Worm (Caenorhabditis elegans): ENCODE measurements around the gene B0285.6.
A peak's percentile ranks its signal among the peaks of the same experiment; 100 is the strongest.

The B0285.6 gene

ce11 chrIII:4323120-4323519, 26.8 kb upstream of the B0285.6 start (continued):
- no peak for TF ChIP-seq fos-1 (tag; optimal IDR thresholded peaks at IDR 0.05)
- TF ChIP-seq daf-12 (tag; optimal IDR thresholded peaks at IDR 0.05), result no peak
- no peak for TF ChIP-seq zip-2 (tag; optimal IDR thresholded peaks at IDR 0.05)
- no peak for TF ChIP-seq lin-13 (GFP tag; optimal IDR thresholded peaks at IDR 0.05)
- TF ChIP-seq attf-4 (tag; optimal IDR thresholded peaks at IDR 0.05), result no peak
- no peak for TF ChIP-seq R02D3.7 (tag; optimal IDR thresholded peaks at IDR 0.05)
- TF ChIP-seq sdz-12 (GFP tag; optimal IDR thresholded peaks at IDR 0.05), result no peak
- TF ChIP-seq ceh-44 (GFP tag; IDR thresholded peaks at IDR 0.05), result no peak
- no peak for TF ChIP-seq Y5F2A.4 (GFP tag; optimal IDR thresholded peaks at IDR 0.05)
- TF ChIP-seq egl-43 (GFP tag; IDR thresholded peaks at IDR 0.05), result no peak
- TF ChIP-seq lsy-2 (tag; optimal IDR thresholded peaks at IDR 0.05), result peak in 1 of 2 experiments; percentile 41
- no peak for TF ChIP-seq nhr-76 (tag; optimal IDR thresholded peaks at IDR 0.05)
- TF ChIP-seq spr-3 (GFP tag; optimal IDR thresholded peaks at IDR 0.05), result no peak
- peak; percentile 14 for TF ChIP-seq nhr-11 (tag; optimal IDR thresholded peaks at IDR 0.05)
- peak; percentile 23 for TF ChIP-seq mep-1 (tag; optimal IDR thresholded peaks at IDR 0.05)
- TF ChIP-seq vab-7 (GFP tag; IDR thresholded peaks at IDR 0.05), result 0 out of 2 replicates have a peak, but pooled peaks have one; percentile 26
- no peak for TF ChIP-seq ZK337.2 (GFP tag; IDR thresholded peaks at IDR 0.05)
- TF ChIP-seq ceh-62 (tag; optimal IDR thresholded peaks at IDR 0.05), result no peak

DNA sequence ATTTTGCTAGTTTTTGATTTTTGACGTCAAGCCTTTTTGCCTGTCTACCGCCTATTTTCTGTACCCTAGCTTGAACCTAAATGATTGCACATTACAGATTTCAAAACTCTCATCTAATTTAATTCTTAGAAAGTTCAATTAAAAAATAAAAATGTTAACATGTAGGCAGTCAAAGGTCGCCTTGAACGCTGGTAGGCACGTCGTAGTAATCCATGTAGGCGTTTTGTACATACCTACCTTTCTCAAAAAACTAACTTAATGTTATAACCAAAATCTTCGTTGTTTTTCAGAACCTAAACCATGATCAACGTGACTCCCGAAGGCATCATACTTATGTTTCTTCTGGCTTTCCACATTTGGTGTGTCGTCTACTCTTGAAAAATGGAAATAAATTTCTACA, 26.0 kb upstream of the B0285.6 start, which contains the start of gene H38K22.9:
TSS of gene H38K22.9 (plus strand) at position 301 of the 400 bp plus-strand sequence.
- TF ChIP-seq egl-43 (GFP tag; IDR thresholded peaks at IDR 0.05) (no peak), D1046.2 (GFP tag; IDR thresholded peaks at IDR 0.05) (no peak), fkh-10 (GFP tag; optimal IDR thresholded peaks at IDR 0.05) (no peak), nhr-41 (GFP tag; IDR thresholded peaks at IDR 0.05) (no peak), skn-1 (tag; optimal IDR thresholded peaks at IDR 0.05) (no peak), Y105C5A.15 (GFP tag; IDR thresholded peaks at IDR 0.05) (no peak), Y48G9A.11 (GFP tag; IDR thresholded peaks at IDR 0.05) (no peak), ceh-44 (GFP tag; IDR thresholded peaks at IDR 0.05) (no peak)

ce11 chrIII:4328208-4328987, 21.5 kb upstream of the B0285.6 start:
- peak; percentile 42 for TF ChIP-seq mxl-3 (GFP tag; optimal IDR thresholded peaks at IDR 0.05)
- no peak for TF ChIP-seq lir-3 (tag; optimal IDR thresholded peaks at IDR 0.05)
- TF ChIP-seq mep-1 (tag; optimal IDR thresholded peaks at IDR 0.05), result no peak
- TF ChIP-seq hlh-11 (tag; optimal IDR thresholded peaks at IDR 0.05), result peak; percentile 10
- no peak for TF ChIP-seq ceh-28 (tag; optimal IDR thresholded peaks at IDR 0.05)
- peak in 1 of 2 experiments; percentile 15 for TF ChIP-seq mdl-1 (tag; optimal IDR thresholded peaks at IDR 0.05)
- peak in 1 of 2 experiments; percentile 17 for TF ChIP-seq unc-62 (GFP tag; optimal IDR thresholded peaks at IDR 0.05 in 1 of 2)
- no peak for TF ChIP-seq unc-62 (tag; optimal IDR thresholded peaks at IDR 0.05)
- TF ChIP-seq aha-1 (tag), result peak; percentile 8
- peak; percentile 65 for TF ChIP-seq nhr-28 (tag; optimal IDR thresholded peaks at IDR 0.05)
- no peak for TF ChIP-seq unc-39 (tag; optimal IDR thresholded peaks at IDR 0.05)
- no peak for TF ChIP-seq ctbp-1 (GFP tag; IDR thresholded peaks at IDR 0.05)

ce11 chrIII:4330984-4331383, 18.9 kb upstream of the B0285.6 start, which contains the start of gene gly-6:
Gene gly-6, minus strand, starts transcription at chrIII:4331228.
- TF ChIP-seq set-16 (GFP tag; IDR thresholded peaks at IDR 0.05), result no peak
- TF ChIP-seq ceh-20 (GFP tag; IDR thresholded peaks at IDR 0.05), result no peak
- TF ChIP-seq Y105C5A.15 (GFP tag; IDR thresholded peaks at IDR 0.05), result no peak
- TF ChIP-seq ceh-62 (tag; optimal IDR thresholded peaks at IDR 0.05), result no peak
- no peak for TF ChIP-seq hlh-11 (tag; optimal IDR thresholded peaks at IDR 0.05)
- no peak for TF ChIP-seq F49E8.2 (tag; optimal IDR thresholded peaks at IDR 0.05; ENCODE audit: borderline replicate concordance)
- TF ChIP-seq gei-8 (GFP tag; optimal IDR thresholded peaks at IDR 0.05), result no peak
- no peak for TF ChIP-seq snpc-4 (tag; optimal IDR thresholded peaks at IDR 0.05)
- no peak for TF ChIP-seq mdl-1 (tag; optimal IDR thresholded peaks at IDR 0.05)
- TF ChIP-seq pha-4 (GFP tag; IDR thresholded peaks at IDR 0.05), result no peak
- TF ChIP-seq pha-4 (tag; optimal IDR thresholded peaks at IDR 0.05), result no peak
- TF ChIP-seq lin-15B (tag; optimal IDR thresholded peaks at IDR 0.05), result no peak
- no peak for TF ChIP-seq lsy-2 (tag; optimal IDR thresholded peaks at IDR 0.05)

All from whole organism, L4 larva.